Worm (Caenorhabditis elegans) whole organism, L4/young adult: ENCODE results near the gene ZK154.1.

Experiments used
- W03F9.2 ChIP-seq: fragments of 150-350 bp; optimal IDR thresholded peaks from 2 replicates; lab custom pipeline; 2014; ENCODE audit warnings: missing biosample characterization, missing genetic modification characterization
- dao-5 ChIP-seq: sonication (generic microtip); optimal IDR thresholded peaks from 2 replicates; lab custom pipeline; 2016; ENCODE audit warnings: missing genotype, missing genetic modification characterization, moderate library complexity, missing compliant biosample characterization

DNA sequence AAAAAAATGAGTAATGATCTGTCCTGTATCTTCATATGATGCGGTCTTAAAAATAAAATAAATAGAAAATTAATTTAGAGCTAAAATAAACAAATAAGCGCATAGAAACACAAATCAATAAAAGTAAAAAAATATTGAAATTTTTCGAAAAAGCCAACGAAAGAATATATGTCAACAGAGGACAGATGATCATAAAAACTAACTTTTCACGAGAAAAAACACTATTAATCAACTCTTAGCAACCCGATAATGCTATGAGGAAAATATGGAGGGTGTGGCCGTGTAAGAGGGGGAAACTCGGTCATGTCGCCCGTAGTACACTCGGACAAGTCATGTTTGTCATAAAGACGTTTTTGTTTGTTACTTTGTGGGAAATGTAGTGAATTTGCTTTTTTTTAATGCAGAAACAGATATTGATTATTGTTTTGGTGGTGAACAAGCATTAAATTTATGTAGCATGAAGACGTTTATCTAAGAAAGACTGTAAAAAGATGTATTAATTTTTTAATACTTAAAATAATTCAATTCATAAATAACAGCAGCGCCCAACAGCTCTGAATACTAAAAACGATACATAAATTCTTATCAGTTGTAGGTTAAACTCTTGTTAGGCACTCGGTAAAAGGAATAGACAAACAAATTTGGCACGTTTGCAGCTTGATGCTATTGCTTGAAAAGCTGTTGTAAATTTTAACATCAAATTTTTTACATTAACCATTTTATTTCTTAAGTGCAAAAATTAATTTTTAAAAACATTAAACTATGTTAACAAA is 19.1 kb downstream of the ZK154.1 start, which contains the start of gene adm-4:
- TF ChIP-seq dao-5 (tag; lab: Kevin White, UChicago) = no peak
- TF ChIP-seq W03F9.2 (tag; lab: Kevin White, UChicago) = no peak
